Worm (Caenorhabditis elegans): ENCODE results near the gene C27H6.9.

Gene C27H6.9

ce11 chrV:9970119-9970518 lies 12.5 kb upstream of the C27H6.9 start (continued):
- TF ChIP-seq ZK546.5 (tag; optimal IDR thresholded peaks at IDR 0.05) (no peak), nhr-77 (tag; optimal IDR thresholded peaks at IDR 0.05) (peak; percentile 38)

- TF ChIP-seq fkh-10 (GFP tag; optimal IDR thresholded peaks at IDR 0.05) (peak; percentile 72), hmg-11 (tag; optimal IDR thresholded peaks at IDR 0.05) (no peak), ceh-16 (tag; optimal IDR thresholded peaks at IDR 0.05) (no peak), ama-1 (optimal IDR thresholded peaks at IDR 0.05) (no peak), nfya-1 (tag; optimal IDR thresholded peaks at IDR 0.05; ENCODE audit: insufficient read depth) (peak; percentile 46), nhr-28 (tag; optimal IDR thresholded peaks at IDR 0.05) (no peak), daf-12 (tag; optimal IDR thresholded peaks at IDR 0.05) (no peak), nhr-67 (tag; optimal IDR thresholded peaks at IDR 0.05) (no peak), lin-39 (tag; optimal IDR thresholded peaks at IDR 0.05) (peak; percentile 1), unc-62 (GFP tag; optimal IDR thresholded peaks at IDR 0.05) (no peak), elt-2 (tag; optimal IDR thresholded peaks at IDR 0.05) (no peak), egl-5 (tag; optimal IDR thresholded peaks at IDR 0.05) (no peak), jun-1 (tag; optimal IDR thresholded peaks at IDR 0.05) (no peak)
These were observed 8.4 kb upstream of the C27H6.9 start for ce11 chrV:9974264-9974663.

ce11 chrV:9976138-9976537 lies 6.5 kb upstream of the C27H6.9 start, which contains the start of gene unc-41:
unc-41 (minus strand) TSS chrV:9976238.
- TF ChIP-seq sea-2 (GFP tag; optimal IDR thresholded peaks at IDR 0.05) (no peak), unc-62 (GFP tag; optimal IDR thresholded peaks at IDR 0.05) (no peak)

DNA sequence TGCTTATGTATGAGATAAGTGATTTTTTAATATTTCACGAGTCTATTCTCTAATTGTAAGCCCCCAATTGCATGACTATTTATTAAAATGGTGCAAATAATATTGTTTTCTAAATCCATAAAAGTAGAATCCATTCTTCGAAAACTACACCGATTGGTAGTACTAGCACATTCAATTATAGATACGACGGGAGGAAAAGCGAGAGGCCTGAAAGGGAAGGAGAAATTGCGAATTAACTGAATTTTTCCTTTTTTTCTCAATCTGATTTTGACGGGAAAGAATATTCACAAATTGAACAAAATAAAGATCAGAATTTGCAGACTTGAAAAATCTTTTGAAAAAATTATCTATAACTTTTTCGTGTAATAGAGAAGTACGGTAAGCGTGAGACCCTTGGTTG lies 5.5 kb upstream of the C27H6.9 start:
- no peak for TF ChIP-seq fos-1 (tag; optimal IDR thresholded peaks at IDR 0.05)
- TF ChIP-seq nfya-1 (tag; optimal IDR thresholded peaks at IDR 0.05; ENCODE audit: insufficient read depth), result no peak
- peak; percentile 62 for TF ChIP-seq fkh-10 (GFP tag; optimal IDR thresholded peaks at IDR 0.05)

ce11 chrV:9978425-9978824 lies 4.2 kb upstream of the C27H6.9 start:
- TF ChIP-seq fkh-10 (GFP tag; optimal IDR thresholded peaks at IDR 0.05) (no peak), nhr-77 (tag; optimal IDR thresholded peaks at IDR 0.05) (no peak), snpc-4 (tag; optimal IDR thresholded peaks at IDR 0.05) (peak; percentile 5), lin-39 (tag; optimal IDR thresholded peaks at IDR 0.05) (peak; percentile 59), ceh-16 (tag; optimal IDR thresholded peaks at IDR 0.05) (no peak), ama-1 (optimal IDR thresholded peaks at IDR 0.05) (no peak), hmg-11 (tag; optimal IDR thresholded peaks at IDR 0.05) (peak; percentile 48), nhr-28 (tag; optimal IDR thresholded peaks at IDR 0.05) (no peak), nfya-1 (tag; optimal IDR thresholded peaks at IDR 0.05; ENCODE audit: insufficient read depth) (peak; percentile 60), ztf-4 (tag; optimal IDR thresholded peaks at IDR 0.05) (no peak), ceh-28 (tag; optimal IDR thresholded peaks at IDR 0.05) (no peak)

ce11 chrV:9980731-9981483 lies 1.8 kb upstream of the C27H6.9 start, which contains the start of the genes ruvb-1 and tofu-1:
ruvb-1 (minus strand) TSS chrV:9980802.
tofu-1 (plus strand) TSS chrV:9981147.
- peak; percentile 47 for TF ChIP-seq elt-2 (tag; optimal IDR thresholded peaks at IDR 0.05)
- TF ChIP-seq lin-15B (tag; optimal IDR thresholded peaks at IDR 0.05), result peak; percentile 47
- TF ChIP-seq nhr-23 (tag; optimal IDR thresholded peaks at IDR 0.05), result peak; percentile 75
- TF ChIP-seq hmg-11 (tag; optimal IDR thresholded peaks at IDR 0.05), result peak; percentile 53
- TF ChIP-seq lin-39 (tag; optimal IDR thresholded peaks at IDR 0.05), result peak; percentile 31
- peak; percentile 56 for TF ChIP-seq nhr-25 (tag; optimal IDR thresholded peaks at IDR 0.05)
- peak; percentile 19 for TF ChIP-seq R02D3.7 (tag; optimal IDR thresholded peaks at IDR 0.05)
- peak; percentile 48 for TF ChIP-seq tbx-2 (tag; optimal IDR thresholded peaks at IDR 0.05)
- peak; percentile 59 for TF ChIP-seq nfya-1 (tag; optimal IDR thresholded peaks at IDR 0.05; ENCODE audit: insufficient read depth)
- peak; percentile 43 for TF ChIP-seq ceh-28 (tag; optimal IDR thresholded peaks at IDR 0.05)
- TF ChIP-seq lsy-12 (tag; optimal IDR thresholded peaks at IDR 0.05), result peak; percentile 43
- peak; percentile 70 for TF ChIP-seq nhr-43 (tag; optimal IDR thresholded peaks at IDR 0.05; ENCODE audit: poor library complexity, severe bottlenecking)

DNA sequence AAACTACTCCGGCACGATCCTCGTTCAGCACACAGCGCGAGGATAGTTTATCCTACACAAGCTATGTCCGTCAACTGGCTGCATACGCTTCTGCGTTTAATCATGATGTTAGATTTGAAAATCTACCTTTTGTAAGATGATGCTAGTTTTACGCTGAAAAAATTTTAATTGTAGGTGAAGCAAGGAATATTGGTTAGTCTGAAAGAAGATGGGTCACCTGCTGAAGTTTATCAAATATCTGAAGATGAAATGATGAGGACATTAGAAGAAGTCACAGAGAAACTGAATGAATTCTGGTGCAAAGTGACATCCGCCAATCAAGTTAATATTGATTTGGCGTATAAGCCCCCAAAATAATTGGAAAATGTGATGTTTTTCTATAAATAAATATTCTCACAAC lies 861 bp downstream of the C27H6.9 start:
- TF ChIP-seq elt-2 (tag; optimal IDR thresholded peaks at IDR 0.05), result peak; percentile 15
- TF ChIP-seq fos-1 (tag; optimal IDR thresholded peaks at IDR 0.05), result no peak
- TF ChIP-seq ama-1 (optimal IDR thresholded peaks at IDR 0.05), result peak; percentile 39

All from whole organism, L3 larva.